Worm (Caenorhabditis elegans) whole organism, mixed stage, embryonic: ENCODE measurements around the gene math-23.

ENCODE experiments used
- M03D4.4 ChIP-seq: sonication (generic microtip); optimal IDR thresholded peaks from 2 replicates; lab custom pipeline; 2017; ENCODE audit warnings: mild to moderate bottlenecking, missing genetic modification characterization, missing compliant biosample characterization
- blmp-1 ChIP-seq: fragments of 150-350 bp; optimal IDR thresholded peaks from 2 replicates; lab custom pipeline; 2014; ENCODE audit warnings: missing biosample characterization, missing genetic modification characterization
- ceh-39 ChIP-seq: fragments of 150-350 bp; optimal IDR thresholded peaks from 2 replicates; lab custom pipeline; 2014; ENCODE audit warnings: missing biosample characterization, missing genetic modification characterization
- ceh-43 ChIP-seq: fragments of 200-800 bp; sonication (Bioruptor generic); optimal IDR thresholded peaks from 2 replicates; lab custom pipeline; 2018; ENCODE audit warnings: mild to moderate bottlenecking, missing genetic modification characterization, moderate library complexity, missing compliant biosample characterization
- ceh-83 ChIP-seq: fragments of 200-800 bp; sonication (Bioruptor generic); optimal IDR thresholded peaks from 2 replicates; lab custom pipeline; 2018; ENCODE audit warnings: mild to moderate bottlenecking, missing genetic modification characterization, missing compliant biosample characterization
- ces-1 ChIP-seq: fragments of 150-350 bp; optimal IDR thresholded peaks from 2 replicates; lab custom pipeline; 2014; ENCODE audit warnings: missing biosample characterization, missing genetic modification reagents, missing genetic modification characterization
- cnd-1 ChIP-seq: fragments of 200-800 bp; sonication (Bioruptor generic); optimal IDR thresholded peaks from 2 replicates; lab custom pipeline; 2018; ENCODE audit warnings: mild to moderate bottlenecking, missing genetic modification characterization, missing compliant biosample characterization
- drap-1 ChIP-seq: fragments of 200-800 bp; sonication (Bioruptor generic); optimal IDR thresholded peaks from 3 replicates; lab custom pipeline; 2018; ENCODE audit warnings: mild to moderate bottlenecking, missing genetic modification characterization, missing compliant biosample characterization
- elt-3 ChIP-seq: fragments of 150-350 bp; optimal IDR thresholded peaks from 2 replicates; lab custom pipeline; 2014; ENCODE audit warnings: missing biosample characterization, missing genetic modification characterization
- flh-1 ChIP-seq: fragments of 200-800 bp; sonication (Bioruptor generic); optimal IDR thresholded peaks from 2 replicates; lab custom pipeline; 2018; ENCODE audit warnings: mild to moderate bottlenecking, missing genetic modification characterization, moderate library complexity, missing compliant biosample characterization
- ham-2 ChIP-seq: fragments of 200-800 bp; sonication (Bioruptor generic); optimal IDR thresholded peaks from 2 replicates; lab custom pipeline; 2018; ENCODE audit warnings: mild to moderate bottlenecking, missing genetic modification characterization, missing compliant biosample characterization
- hlh-1 ChIP-seq: fragments of 150-350 bp; optimal IDR thresholded peaks from 2 replicates; lab custom pipeline; 2014; ENCODE audit warnings: missing biosample characterization, missing genetic modification reagents, missing genetic modification characterization
- lin-13 ChIP-seq: fragments of 150-350 bp; optimal IDR thresholded peaks from 2 replicates; lab custom pipeline; 2014; ENCODE audit warnings: missing biosample characterization, missing genetic modification characterization
- lin-32 ChIP-seq: fragments of 200-800 bp; sonication (Bioruptor generic); optimal IDR thresholded peaks from 2 replicates; lab custom pipeline; 2018; ENCODE audit warnings: mild to moderate bottlenecking, missing genetic modification characterization, missing compliant biosample characterization
- lsy-2 ChIP-seq: fragments of 150-350 bp; optimal IDR thresholded peaks from 2 replicates; lab custom pipeline; 2014; ENCODE audit warnings: missing biosample characterization, missing genetic modification characterization
- mep-1 ChIP-seq: fragments of 150-350 bp; optimal IDR thresholded peaks from 2 replicates; lab custom pipeline; 2017; ENCODE audit warnings: missing biosample characterization, missing genetic modification reagents, missing genetic modification characterization, inconsistent platforms
- mls-2 ChIP-seq: sonication (generic microtip); optimal IDR thresholded peaks from 2 replicates; lab custom pipeline; 2016; ENCODE audit warnings: mild to moderate bottlenecking, missing genetic modification characterization, moderate library complexity, missing compliant biosample characterization
- nhr-12 ChIP-seq: fragments of 150-350 bp; optimal IDR thresholded peaks from 2 replicates; lab custom pipeline; 2014; ENCODE audit warnings: missing biosample characterization, missing genetic modification characterization
- nhr-2 ChIP-seq: fragments of 150-350 bp; optimal IDR thresholded peaks from 2 replicates; lab custom pipeline; 2014; ENCODE audit warnings: missing biosample characterization, missing genetic modification characterization
- nhr-237 ChIP-seq: fragments of 150-350 bp; optimal IDR thresholded peaks from 2 replicates; lab custom pipeline; 2014; ENCODE audit warnings: missing biosample characterization, missing genetic modification characterization
- nhr-76 ChIP-seq: sonication (generic microtip); optimal IDR thresholded peaks from 2 replicates; lab custom pipeline; 2017; ENCODE audit warnings: missing biosample characterization, missing genetic modification characterization
- pha-4 ChIP-seq: fragments of 150-350 bp; optimal IDR thresholded peaks from 2 replicates; lab custom pipeline; 2018; ENCODE audit warnings: missing biosample characterization, missing genetic modification reagents, missing genetic modification characterization
- sem-2 ChIP-seq: fragments of 200-800 bp; sonication (Bioruptor generic); optimal IDR thresholded peaks from 2 replicates; lab custom pipeline; 2018; ENCODE audit warnings: mild to moderate bottlenecking, missing genetic modification characterization, missing compliant biosample characterization
- snpc-4 ChIP-seq: fragments of 150-350 bp; optimal IDR thresholded peaks from 2 replicates; lab custom pipeline; 2014; ENCODE audit warnings: missing biosample characterization, missing genetic modification characterization
- sptf-1 ChIP-seq: sonication (generic microtip); optimal IDR thresholded peaks from 2 replicates; lab custom pipeline; 2017; ENCODE audit warnings: mild to moderate bottlenecking, missing genetic modification characterization, moderate library complexity, missing compliant biosample characterization
- tbx-8 ChIP-seq: fragments of 200-800 bp; sonication (Bioruptor generic); optimal IDR thresholded peaks from 2 replicates; lab custom pipeline; 2018; ENCODE audit warnings: mild to moderate bottlenecking, missing genetic modification characterization, moderate library complexity, missing compliant biosample characterization
- unc-120 ChIP-seq: sonication (generic microtip); optimal IDR thresholded peaks from 2 replicates; lab custom pipeline; 2017; ENCODE audit warnings: missing genetic modification characterization, missing compliant biosample characterization; ENCODE audit not compliant: poor library complexity, severe bottlenecking
- unc-39 ChIP-seq: fragments of 150-350 bp; optimal IDR thresholded peaks from 2 replicates; lab custom pipeline; 2014; ENCODE audit warnings: missing biosample characterization, missing genetic modification characterization
- unc-62 ChIP-seq: fragments of 150-350 bp; optimal IDR thresholded peaks from 2 replicates; lab custom pipeline; 2014; ENCODE audit warnings: missing biosample characterization, missing genetic modification reagents, missing genetic modification characterization
- zip-8 ChIP-seq: fragments of 150-350 bp; optimal IDR thresholded peaks from 2 replicates; lab custom pipeline; 2014; ENCODE audit warnings: missing biosample characterization, missing genetic modification characterization
- ztf-11 ChIP-seq: fragments of 150-350 bp; optimal IDR thresholded peaks from 2 replicates; lab custom pipeline; 2014; ENCODE audit warnings: missing biosample characterization, missing genetic modification characterization

Gene math-23

DNA sequence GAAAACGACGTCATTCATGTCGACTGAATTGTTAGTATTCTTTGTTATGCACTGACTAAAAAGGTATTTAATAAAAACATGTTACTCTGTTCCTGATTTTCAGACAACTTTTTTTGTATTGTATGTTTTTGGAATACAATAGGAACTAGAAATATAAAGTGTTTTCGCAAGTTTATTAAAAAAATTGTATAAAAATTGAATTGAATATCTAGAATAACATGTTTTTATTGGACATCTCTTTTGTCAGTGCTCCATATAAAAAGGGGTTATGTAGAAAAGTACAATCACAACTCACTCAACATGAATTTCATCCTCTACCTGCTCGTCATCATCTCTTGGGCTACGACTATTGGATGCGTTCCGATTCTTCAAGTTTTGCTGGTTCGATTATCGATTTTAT, 6.8 kb upstream of the math-23 start, which contains the start of gene C46F9.5:
Gene C46F9.5 (plus strand): TSS at position 301 of the 400 bp plus-strand sequence.
- TF ChIP-seq nhr-12 (tag; lab: Kevin White, UChicago) (no peak), cnd-1 (tag; lab: Kevin White, UChicago) (no peak), lsy-2 (tag; lab: Kevin White, UChicago) (no peak), ztf-11 (tag; lab: Kevin White, UChicago) (no peak), M03D4.4 (tag; lab: Kevin White, UChicago) (no peak), blmp-1 (tag; lab: Kevin White, UChicago) (no peak), elt-3 (tag; lab: Kevin White, UChicago) (no peak), lin-32 (GFP tag; lab: Kevin White, UChicago) (no peak), mep-1 (tag; lab: Kevin White, UChicago) (no peak), nhr-2 (no peak), flh-1 (no peak), snpc-4 (tag; lab: Kevin White, UChicago) (no peak), ceh-83 (GFP tag; lab: Kevin White, UChicago) (no peak)

DNA sequence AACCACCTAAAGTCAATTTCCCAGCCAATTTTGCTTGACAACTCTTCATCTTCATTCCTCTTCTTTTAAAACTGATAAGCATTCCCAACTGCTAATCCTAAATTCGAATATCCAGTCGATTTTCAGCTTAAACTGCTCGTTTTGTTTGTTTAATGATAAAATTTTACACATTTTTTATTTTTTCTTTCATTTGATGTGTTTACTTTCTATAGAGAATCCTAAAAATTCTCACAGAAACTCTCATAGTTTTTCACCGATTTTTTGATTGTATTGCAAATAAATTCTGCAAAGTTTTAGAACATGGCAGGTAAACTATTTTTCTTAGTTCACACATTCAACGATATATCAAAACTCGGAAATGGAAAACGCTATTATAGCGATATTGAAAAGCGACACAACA, 6.3 kb upstream of the math-23 start, which contains the start of gene math-25:
Gene math-25 (plus strand): TSS at position 301 of the 400 bp plus-strand sequence.
- TF ChIP-seq nhr-76 (tag; lab: Kevin White, UChicago) (no peak), cnd-1 (tag; lab: Kevin White, UChicago) (no peak), unc-39 (tag; lab: Kevin White, UChicago) (no peak), ces-1 (GFP tag; lab: Kevin White, UChicago) (no peak)

DNA sequence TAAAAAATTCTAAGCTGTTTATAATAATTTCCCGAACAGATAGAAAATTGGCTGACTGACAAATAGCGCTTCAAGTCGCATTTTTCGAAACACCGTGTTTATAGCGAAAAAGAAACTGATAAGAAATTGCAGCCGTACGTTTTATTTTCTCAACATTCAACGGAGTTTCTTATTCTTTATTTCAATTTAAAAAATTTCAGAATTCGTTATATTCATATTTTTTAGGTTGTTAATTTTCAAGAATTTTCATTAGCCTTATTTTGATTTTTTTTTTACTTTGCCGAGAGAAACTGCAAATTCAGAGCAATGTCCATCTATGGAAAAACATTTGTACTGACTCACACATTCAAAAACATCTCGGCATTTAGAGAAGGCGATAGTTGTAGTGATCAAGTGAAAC, 4.1 kb upstream of the math-23 start, which contains the start of gene C46F9.6:
Gene C46F9.6 (plus strand): TSS at position 301 of the 400 bp plus-strand sequence.
- TF ChIP-seq snpc-4 (tag; lab: Kevin White, UChicago) (no peak), sptf-1 (tag; lab: Kevin White, UChicago) (no peak), ceh-39 (tag; lab: Kevin White, UChicago) (no peak), lsy-2 (tag; lab: Kevin White, UChicago) (no peak), nhr-2 (no peak), hlh-1 (no peak), sem-2 (no peak), elt-3 (tag; lab: Kevin White, UChicago) (no peak), lin-13 (no peak), nhr-237 (no peak), unc-62 (GFP tag; lab: Kevin White, UChicago) (no peak), zip-8 (tag; lab: Kevin White, UChicago) (no peak), ztf-11 (tag; lab: Kevin White, UChicago) (no peak), drap-1 (GFP tag; lab: Kevin White, UChicago) (no peak), ceh-83 (GFP tag; lab: Kevin White, UChicago) (no peak), cnd-1 (tag; lab: Kevin White, UChicago) (no peak), mep-1 (tag; lab: Kevin White, UChicago) (no peak), blmp-1 (tag; lab: Kevin White, UChicago) (no peak), ces-1 (GFP tag; lab: Kevin White, UChicago) (no peak)
- TF ChIP-seq, all 35 proteins: peak for 0

DNA sequence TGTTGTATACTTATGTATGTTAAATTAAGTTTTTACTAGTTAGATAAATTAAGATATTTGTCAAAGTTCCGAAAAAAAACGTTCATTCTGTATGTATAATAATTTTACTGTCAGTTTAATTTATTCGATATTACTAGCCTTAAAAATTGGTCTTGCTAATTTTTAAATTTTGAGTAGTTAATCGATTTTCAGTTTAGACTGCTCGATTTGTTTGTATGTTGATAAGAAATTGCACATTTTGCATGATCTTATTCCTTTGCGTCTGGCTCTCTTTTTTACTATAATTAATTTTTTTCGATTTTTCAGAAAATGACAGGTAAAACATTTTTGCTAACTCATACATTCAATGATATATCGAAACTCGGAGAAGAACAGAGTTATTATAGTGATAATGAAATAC, 2.1 kb upstream of the math-23 start, which contains the start of gene math-24:
Gene math-24 (plus strand): TSS at position 301 of the 400 bp plus-strand sequence.
- no peak for TF ChIP-seq mls-2 (tag; lab: Kevin White, UChicago)
- no peak for TF ChIP-seq lsy-2 (tag; lab: Kevin White, UChicago)
- TF ChIP-seq unc-62 (GFP tag; lab: Kevin White, UChicago), result no peak
- no peak for TF ChIP-seq sptf-1 (tag; lab: Kevin White, UChicago)
- TF ChIP-seq drap-1 (GFP tag; lab: Kevin White, UChicago), result no peak
- no peak for TF ChIP-seq snpc-4 (tag; lab: Kevin White, UChicago)
- no peak for TF ChIP-seq ceh-43 (GFP tag; lab: Kevin White, UChicago)
- no peak for TF ChIP-seq ztf-11 (tag; lab: Kevin White, UChicago)
- TF ChIP-seq ceh-83 (GFP tag; lab: Kevin White, UChicago), result no peak
- no peak for TF ChIP-seq unc-39 (tag; lab: Kevin White, UChicago)
- no peak for TF ChIP-seq zip-8 (tag; lab: Kevin White, UChicago)

DNA sequence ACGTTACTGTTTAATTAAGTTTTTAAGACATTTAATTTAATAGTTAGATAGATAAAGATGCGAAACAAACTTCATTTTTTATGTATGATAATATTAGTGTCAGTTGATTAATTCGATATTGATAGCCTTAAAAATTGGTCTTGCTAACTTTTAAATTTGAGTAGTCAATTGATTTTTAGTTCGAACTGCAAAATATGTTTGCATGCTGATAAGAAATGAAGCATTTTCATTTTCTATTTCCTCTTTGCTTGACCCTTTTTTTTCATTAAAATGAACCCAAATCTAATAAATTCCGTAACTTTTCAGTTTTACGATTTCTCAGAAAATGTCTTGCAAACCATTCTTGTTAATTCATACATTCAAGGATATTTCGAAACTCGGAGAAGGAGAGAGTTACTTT, 3.0 kb downstream of the math-23 start, which contains the start of gene math-22:
Gene math-22 (plus strand): TSS at position 301 of the 400 bp plus-strand sequence.
- TF ChIP-seq sptf-1 (tag; lab: Kevin White, UChicago) (no peak), ztf-11 (tag; lab: Kevin White, UChicago) (no peak), lin-13 (no peak), flh-1 (no peak), hlh-1 (no peak), lsy-2 (tag; lab: Kevin White, UChicago) (no peak), pha-4 (tag; lab: Kevin White, UChicago) (no peak), sem-2 (no peak), cnd-1 (tag; lab: Kevin White, UChicago) (no peak), ham-2 (GFP tag; lab: Kevin White, UChicago) (no peak), unc-120 (no peak), ceh-39 (tag; lab: Kevin White, UChicago) (no peak), tbx-8 (GFP tag; lab: Kevin White, UChicago) (no peak), mep-1 (tag; lab: Kevin White, UChicago) (no peak)
